Worm (Caenorhabditis elegans) whole organism, young adult: ENCODE data around the gene T27C5.12.
A peak's percentile ranks its signal among the peaks of the same experiment; 100 is the strongest.
"Not testable (repeated sequence)": the region's sequence is repeated elsewhere in the genome, so short reads cannot be mapped to it uniquely, and the experiment has no call there.

ENCODE experiments used
- B0019.2 ChIP-seq: fragments of 200-800 bp; sonication (Bioruptor generic); conservative IDR thresholded peaks from 2 replicates; pipeline ENCODE4 v1.3.6; 2022; ENCODE audit warnings: missing genetic modification reagents, missing genetic modification characterization, missing compliant biosample characterization
- B0035.1 ChIP-seq: sonication (generic microtip); optimal IDR thresholded peaks from 2 replicates; lab custom pipeline; 2016; ENCODE audit warnings: missing genetic modification characterization, mild to moderate bottlenecking, missing compliant biosample characterization, missing genotype, missing genetic modification reagents
- B0261.1 ChIP-seq: sonication (generic microtip); optimal IDR thresholded peaks from 2 replicates; lab custom pipeline; 2016; ENCODE audit warnings: mild to moderate bottlenecking, missing genetic modification characterization, moderate library complexity, missing compliant biosample characterization
- D2030.7 ChIP-seq: fragments of 200-800 bp; sonication (Bioruptor generic); IDR thresholded peaks from 2 replicates; pipeline ENCODE4 v1.3.6; 2022; ENCODE audit warnings: missing genetic modification reagents, missing genetic modification characterization, missing compliant biosample characterization
- F33H1.4 ChIP-seq: fragments of 200-800 bp; sonication (Bioruptor generic); IDR thresholded peaks from 2 replicates; pipeline ENCODE4 v1.3.6; 2022; ENCODE audit warnings: missing genetic modification reagents, missing genetic modification characterization, missing compliant biosample characterization
- T26A5.8 ChIP-seq: sonication (generic microtip); optimal IDR thresholded peaks from 2 replicates; lab custom pipeline; 2016; ENCODE audit warnings: missing genetic modification characterization, missing compliant biosample characterization
- Y53G8AR.9 ChIP-seq: fragments of 200-800 bp; sonication (Bioruptor generic); conservative IDR thresholded peaks from 2 replicates; pipeline ENCODE4 v1.3.6; 2022; ENCODE audit warnings: missing genetic modification reagents, missing genetic modification characterization, missing compliant biosample characterization
- Y56A3A.18 ChIP-seq: fragments of 200-800 bp; sonication (Bioruptor generic); IDR thresholded peaks from 2 replicates; pipeline ENCODE4 v1.3.6; 2022; ENCODE audit warnings: missing genetic modification reagents, missing genetic modification characterization, missing compliant biosample characterization
- athp-1 ChIP-seq: sonication (generic microtip); optimal IDR thresholded peaks from 2 replicates; lab custom pipeline; 2017; ENCODE audit warnings: mild to moderate bottlenecking, missing genetic modification characterization, missing compliant biosample characterization
- attf-3 ChIP-seq: fragments of 200-800 bp; sonication (Bioruptor generic); conservative IDR thresholded peaks from 2 replicates; pipeline ENCODE4 v1.3.6; 2022; ENCODE audit warnings: missing genetic modification reagents, missing genetic modification characterization, missing compliant biosample characterization
- bed-1 ChIP-seq: fragments of 200-800 bp; sonication (Bioruptor generic); IDR thresholded peaks from 2 replicates; pipeline ENCODE4 v1.3.6; 2022; ENCODE audit warnings: missing genetic modification reagents, missing genetic modification characterization, missing compliant biosample characterization
- cebp-1 ChIP-seq, 2 experiments: fragments of 200-800 bp in 1 of 2; sonication (Bioruptor generic) in 1 of 2; sonication (generic microtip) in 1 of 2; IDR thresholded peaks in 1 of 2; optimal IDR thresholded peaks in 1 of 2; 2 replicates each; pipeline versions ENCODE4 v1.3.6 to Lab custom; 2017 to 2022; ENCODE audit warnings: missing compliant biosample characterization in 2 of 2, missing genetic modification characterization in 2 of 2, mild to moderate bottlenecking in 1 of 2, missing genetic modification reagents in 1 of 2, moderate library complexity in 1 of 2
- ceh-40 ChIP-seq: fragments of 200-800 bp; sonication (Bioruptor generic); IDR thresholded peaks from 2 replicates; pipeline ENCODE4 v1.3.6; 2022; ENCODE audit warnings: missing genetic modification characterization, missing compliant biosample characterization
- ceh-58 ChIP-seq: fragments of 200-800 bp; sonication (Bioruptor generic); IDR thresholded peaks from 2 replicates; pipeline ENCODE4 v1.3.6; 2022; ENCODE audit warnings: missing genetic modification characterization, missing compliant biosample characterization
- die-1 ChIP-seq: sonication (generic microtip); optimal IDR thresholded peaks from 2 replicates; lab custom pipeline; 2016; ENCODE audit warnings: missing genotype, mild to moderate bottlenecking, missing genetic modification characterization, missing compliant biosample characterization
- dox-1 ChIP-seq: fragments of 200-800 bp; sonication (Bioruptor generic); IDR thresholded peaks from 2 replicates; pipeline ENCODE4 v1.3.6; 2022; ENCODE audit warnings: missing genetic modification reagents, missing genetic modification characterization, missing compliant biosample characterization
- dpl-1 ChIP-seq: fragments of 150-350 bp; optimal IDR thresholded peaks from 2 replicates; lab custom pipeline; 2014; ENCODE audit warnings: missing biosample characterization, missing genetic modification reagents, missing genetic modification characterization
- fkh-3 ChIP-seq: sonication (generic microtip); optimal IDR thresholded peaks from 2 replicates; lab custom pipeline; 2016; ENCODE audit warnings: mild to moderate bottlenecking, missing genetic modification characterization, missing compliant biosample characterization
- him-1 ChIP-seq: sonication (generic microtip); optimal IDR thresholded peaks from 2 replicates; lab custom pipeline; 2016; ENCODE audit warnings: missing genotype, missing genetic modification reagents, missing genetic modification characterization, missing compliant biosample characterization
- hlh-26 ChIP-seq: fragments of 200-800 bp; sonication (Bioruptor generic); conservative IDR thresholded peaks from 2 replicates; pipeline ENCODE4 v1.3.6; 2022; ENCODE audit warnings: missing genetic modification reagents, missing genetic modification characterization, missing compliant biosample characterization
- hmg-1.2 ChIP-seq: fragments of 200-800 bp; sonication (Bioruptor generic); IDR thresholded peaks from 2 replicates; pipeline ENCODE4 v1.3.6; 2022; ENCODE audit warnings: missing genetic modification reagents, missing genetic modification characterization, missing compliant biosample characterization
- hsf-1 ChIP-seq: fragments of 200-800 bp; sonication (Bioruptor generic); IDR thresholded peaks from 2 replicates; pipeline ENCODE4 v1.3.6; 2022; ENCODE audit warnings: missing genetic modification reagents, missing genetic modification characterization, missing compliant biosample characterization
- lag-1 ChIP-seq: fragments of 200-800 bp; sonication (Bioruptor generic); IDR thresholded peaks from 2 replicates; pipeline ENCODE4 v1.3.6; 2022; ENCODE audit warnings: missing genetic modification reagents, missing genetic modification characterization, missing compliant biosample characterization
- lin-35 ChIP-seq, 3 experiments: fragments of 150-350 bp in 2 of 3; sonication (generic microtip) in 1 of 3; optimal IDR thresholded peaks; 2 replicates each; lab custom pipeline; 2014 to 2018; ENCODE audit warnings: missing biosample characterization in 3 of 3, missing genetic modification characterization in 3 of 3, missing genetic modification reagents in 3 of 3
- lsl-1 ChIP-seq: fragments of 200-800 bp; sonication (Bioruptor generic); optimal IDR thresholded peaks from 2 replicates; lab custom pipeline; 2018; ENCODE audit warnings: mild to moderate bottlenecking, missing genetic modification characterization, moderate library complexity, missing compliant biosample characterization
- madf-10 ChIP-seq: sonication (generic microtip); optimal IDR thresholded peaks from 2 replicates; lab custom pipeline; 2016; ENCODE audit warnings: mild to moderate bottlenecking, missing genetic modification characterization, missing compliant biosample characterization
- madf-3 ChIP-seq: fragments of 200-800 bp; sonication (Bioruptor generic); IDR thresholded peaks from 2 replicates; pipeline ENCODE4 v1.3.6; 2022; ENCODE audit warnings: missing genetic modification reagents, missing genetic modification characterization, missing compliant biosample characterization
- mxl-1 ChIP-seq: sonication (generic microtip); optimal IDR thresholded peaks from 2 replicates; lab custom pipeline; 2016; ENCODE audit warnings: missing genetic modification characterization, missing compliant biosample characterization
- nfya-2 ChIP-seq: fragments of 200-800 bp; sonication (Bioruptor generic); IDR thresholded peaks from 2 replicates; pipeline ENCODE4 v1.3.6; 2022; ENCODE audit warnings: missing genetic modification reagents, missing genetic modification characterization, missing compliant biosample characterization
- pbrm-1 ChIP-seq: fragments of 200-800 bp; sonication (Bioruptor generic); IDR thresholded peaks from 2 replicates; pipeline ENCODE4 v1.3.6; 2022; ENCODE audit warnings: missing genetic modification reagents, missing genetic modification characterization, missing compliant biosample characterization
- rcor-1 ChIP-seq: fragments of 200-800 bp; sonication (Bioruptor generic); IDR thresholded peaks from 2 replicates; pipeline ENCODE4 v1.3.6; 2022; ENCODE audit warnings: missing genetic modification reagents, missing genetic modification characterization, missing compliant biosample characterization
- rpc-1 ChIP-seq, 2 experiments: fragments of 150-350 bp in 1 of 2; sonication (generic microtip) in 1 of 2; optimal IDR thresholded peaks; 2 replicates each; lab custom pipeline; 2014 to 2018; ENCODE audit warnings: missing biosample characterization in 1 of 2, missing genetic modification characterization in 1 of 2, missing genetic modification reagents in 1 of 2, missing genotype in 1 of 2
- sea-2 ChIP-seq: fragments of 200-800 bp; sonication (Bioruptor generic); IDR thresholded peaks from 2 replicates; pipeline ENCODE4 v1.3.6; 2022; ENCODE audit warnings: missing genetic modification characterization, missing compliant biosample characterization
- snpc-1.1 ChIP-seq: sonication (generic microtip); optimal IDR thresholded peaks from 2 replicates; lab custom pipeline; 2017; ENCODE audit warnings: missing genetic modification characterization, mild to moderate bottlenecking, missing compliant biosample characterization, antibody characterized with exemption, moderate library complexity, missing genotype, missing genetic modification reagents; ENCODE audit not compliant: insufficient read depth
- snpc-3.4 ChIP-seq: sonication (generic microtip); optimal IDR thresholded peaks from 2 replicates; lab custom pipeline; 2017; ENCODE audit warnings: missing genetic modification characterization, mild to moderate bottlenecking, missing compliant biosample characterization, antibody characterized with exemption, moderate library complexity, missing genotype, missing genetic modification reagents
- snpc-4 ChIP-seq, 5 experiments: fragments of 150-350 bp in 1 of 5; sonication (generic microtip) in 4 of 5; optimal IDR thresholded peaks; 2 replicates each; lab custom pipeline; 2014 to 2018; ENCODE audit warnings: missing genetic modification characterization in 5 of 5, missing biosample characterization in 3 of 5, antibody characterized with exemption in 2 of 5, mild to moderate bottlenecking in 2 of 5, missing compliant biosample characterization in 2 of 5, missing genotype in 2 of 5, moderate library complexity in 2 of 5, missing genetic modification reagents in 1 of 5
- tbp1 ChIP-seq: fragments of 200-800 bp; sonication (Bioruptor generic); optimal IDR thresholded peaks from 2 replicates; lab custom pipeline; 2018; ENCODE audit warnings: mild to moderate bottlenecking, missing genetic modification characterization, missing compliant biosample characterization
- xnd-1 ChIP-seq: sonication (generic microtip); optimal IDR thresholded peaks from 2 replicates; lab custom pipeline; 2016; ENCODE audit warnings: missing genotype, missing genetic modification reagents, missing genetic modification characterization, missing compliant biosample characterization
- ztf-18 ChIP-seq: sonication (generic microtip); optimal IDR thresholded peaks from 2 replicates; lab custom pipeline; 2016; ENCODE audit warnings: missing genotype, mild to moderate bottlenecking, missing genetic modification characterization, missing compliant biosample characterization
- ztf-28 ChIP-seq: fragments of 200-800 bp; sonication (Bioruptor generic); IDR thresholded peaks from 2 replicates; pipeline ENCODE4 v1.3.6; 2022; ENCODE audit warnings: missing genetic modification reagents, missing genetic modification characterization, missing compliant biosample characterization

T27C5.12 gene

DNA sequence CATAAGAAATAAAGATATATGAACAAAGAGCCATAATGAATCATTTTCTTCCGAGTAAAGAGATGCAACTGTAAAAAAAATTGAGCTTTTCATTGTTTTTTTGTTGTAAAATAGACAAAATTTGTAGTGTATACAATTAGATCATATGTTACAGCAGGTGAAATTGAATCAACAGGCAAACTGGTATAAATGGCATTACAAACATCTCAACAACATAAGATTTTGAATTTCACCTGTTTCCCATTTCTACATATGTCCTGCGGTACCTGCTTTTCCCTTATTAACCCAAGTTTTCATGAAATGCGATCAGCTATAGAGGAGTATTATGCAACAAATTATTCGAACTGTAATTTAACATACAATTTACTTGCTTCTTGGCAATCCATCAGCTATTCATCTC is 19.7 kb upstream of the T27C5.12 start, which contains the start of gene srh-120:
Gene srh-120 (plus strand): TSS at position 301 of the 400 bp plus-strand sequence.
- TF ChIP-seq die-1 (tag; lab: Kevin White, UChicago) (no peak), xnd-1 (tag; lab: Kevin White, UChicago) (no peak), ceh-40 (GFP tag; lab: Robert Waterston, UW) (no peak), lin-35 (GFP tag; optimal IDR thresholded peaks at IDR 0.05; lab: Kevin White, UChicago) (no peak), ztf-28 (GFP tag; lab: Robert Waterston, UW) (no peak), lag-1 (GFP tag; lab: Robert Waterston, UW) (no peak), F33H1.4 (GFP tag; lab: Robert Waterston, UW) (no peak), snpc-3.4 (tag; lab: Kevin White, UChicago) (no peak)
- TF ChIP-seq, all 124 proteins: peak for 0

DNA sequence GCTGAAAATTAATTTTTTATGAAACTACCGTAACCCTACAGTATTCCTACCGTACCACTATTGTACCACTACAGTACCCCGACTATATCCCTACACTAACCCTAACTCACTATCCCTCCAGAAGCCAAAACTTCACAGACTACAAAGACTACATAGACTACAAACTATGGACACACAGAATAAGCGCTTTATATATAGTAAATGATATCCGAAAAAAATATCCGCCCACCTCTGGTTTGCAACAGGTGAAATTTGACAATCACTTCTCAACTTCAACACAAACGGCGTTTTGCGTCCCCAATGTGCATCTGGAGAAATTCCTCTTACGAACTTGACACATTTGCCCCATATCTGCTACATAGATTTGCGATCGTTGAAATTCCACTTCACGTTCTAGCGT is 5.1 kb upstream of the T27C5.12 start, which contains the start of gene srh-132:
Gene srh-132 (plus strand): TSS at position 301 of the 400 bp plus-strand sequence.
- not testable (repeated sequence) for TF ChIP-seq Y53G8AR.9; cebp-1 (GFP tag; IDR thresholded peaks at IDR 0.05; lab: Robert Waterston, UW); cebp-1 (tag; optimal IDR thresholded peaks at IDR 0.05; lab: Kevin White, UChicago); B0035.1 (tag; lab: Kevin White, UChicago)

DNA sequence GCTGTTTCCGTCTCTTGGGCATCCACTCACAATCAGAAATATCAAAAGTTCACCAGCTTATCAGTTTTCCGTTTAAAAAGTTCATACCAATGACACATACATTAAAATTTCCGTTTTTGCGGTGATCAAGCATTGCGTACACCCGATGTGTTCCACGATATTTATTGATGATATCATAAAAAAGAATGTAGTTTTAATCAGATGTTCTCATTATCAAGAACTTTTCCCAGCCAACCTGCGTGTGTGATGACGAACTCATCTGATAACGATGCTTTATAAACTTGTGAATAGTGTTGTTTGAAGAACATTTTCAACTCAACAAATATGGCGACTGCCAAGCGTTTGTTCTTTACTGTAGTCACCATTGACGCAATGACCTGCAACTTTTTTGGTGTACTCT is 1.8 kb downstream of the T27C5.12 start, which contains the start of gene clc-21:
Gene clc-21 (plus strand): TSS at position 301 of the 400 bp plus-strand sequence.
- TF ChIP-seq athp-1 (no peak), ztf-18 (no peak), T26A5.8 (tag; lab: Kevin White, UChicago) (no peak), fkh-3 (tag; lab: Kevin White, UChicago) (no peak), snpc-4 (GFP tag; optimal IDR thresholded peaks at IDR 0.05; lab: Kevin White, UChicago) (no peak), snpc-4 (tag; optimal IDR thresholded peaks at IDR 0.05; lab: Kevin White, UChicago) (no peak), madf-10 (tag; lab: Kevin White, UChicago) (no peak), hmg-1.2 (GFP tag; lab: Robert Waterston, UW) (no peak), hlh-26 (no peak), attf-3 (GFP tag; lab: Robert Waterston, UW) (no peak), dpl-1 (GFP tag; lab: Kevin White, UChicago) (no peak), bed-1 (no peak), mxl-1 (no peak), lsl-1 (GFP tag; lab: Kevin White, UChicago) (no peak), sea-2 (GFP tag; lab: Robert Waterston, UW) (no peak), lin-35 (GFP tag; optimal IDR thresholded peaks at IDR 0.05; lab: Kevin White, UChicago) (no peak)
- TF ChIP-seq, all 124 proteins: peak for 0

DNA sequence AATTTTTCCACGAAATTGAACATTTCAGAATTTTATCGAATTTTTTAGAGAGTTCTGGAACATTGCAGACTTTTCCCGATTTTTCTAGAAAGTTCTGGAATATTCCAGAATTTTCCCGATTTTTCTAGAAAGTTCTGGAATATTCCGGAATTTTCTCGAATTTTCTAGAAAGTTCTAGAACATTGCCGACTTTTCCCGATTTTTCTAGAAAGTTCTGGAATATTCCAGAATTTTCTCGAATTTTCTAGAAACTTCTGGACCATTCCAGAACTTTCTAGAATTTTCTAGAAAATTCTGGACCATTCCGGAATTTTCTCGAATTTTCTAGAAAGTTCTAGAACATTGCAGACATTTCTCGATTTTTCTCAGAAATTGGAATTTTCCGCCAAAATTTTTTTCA is 5.7 kb downstream of the T27C5.12 start:
- TF ChIP-seq hsf-1 (GFP tag; lab: Robert Waterston, UW) (peak; percentile 94), dox-1 (GFP tag; lab: Robert Waterston, UW) (peak; percentile 47), B0019.2 (GFP tag; lab: Robert Waterston, UW) (0 out of 2 replicates have a peak, but pooled peaks have one; percentile 13)

DNA sequence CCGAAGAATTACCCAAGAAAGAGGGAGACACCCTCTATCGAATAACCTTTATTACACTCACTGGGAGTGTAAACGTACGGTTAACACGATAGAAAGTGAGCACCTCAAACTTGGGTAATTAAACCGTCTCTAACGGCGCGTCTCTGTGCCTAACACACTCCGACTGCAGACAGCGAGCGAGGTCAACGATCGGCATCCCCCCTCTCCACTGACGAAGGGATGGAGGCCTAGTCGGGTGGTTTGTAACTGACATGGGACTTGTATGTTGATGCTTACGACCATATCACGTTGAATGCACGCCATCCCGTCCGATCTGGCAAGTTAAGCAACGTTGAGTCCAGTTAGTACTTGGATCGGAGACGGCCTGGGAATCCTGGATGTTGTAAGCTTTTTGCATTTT is 13.6 kb downstream of the T27C5.12 start:
- TF ChIP-seq hmg-1.2 (GFP tag; lab: Robert Waterston, UW) = peak; percentile 79
- peak; percentile 82 for TF ChIP-seq snpc-3.4 (tag; lab: Kevin White, UChicago)
- TF ChIP-seq pbrm-1 (GFP tag; lab: Robert Waterston, UW) = peak; percentile 94
- TF ChIP-seq madf-3 (GFP tag; lab: Robert Waterston, UW) = 0 out of 2 replicates have a peak, but pooled peaks have one; percentile 27
- TF ChIP-seq Y56A3A.18 (GFP tag; lab: Robert Waterston, UW) = peak; percentile 58; the same call in 1 of the 2 replicates
- peak; percentile 84 for TF ChIP-seq tbp1
- TF ChIP-seq ceh-58 = 0 out of 2 replicates have a peak, but pooled peaks have one; percentile 30
- 0 out of 2 replicates have a peak, but pooled peaks have one; percentile 33 for TF ChIP-seq nfya-2 (GFP tag; lab: Robert Waterston, UW)
- peak; percentile 66; the same call in 1 of the 2 replicates for TF ChIP-seq D2030.7 (GFP tag; lab: Robert Waterston, UW)
- peak; percentile 92 for TF ChIP-seq snpc-1.1
- TF ChIP-seq rcor-1 (GFP tag; lab: Robert Waterston, UW) = peak; percentile 22; the same call in 1 of the 2 replicates
- peak; percentile 33 for TF ChIP-seq him-1 (tag; lab: Kevin White, UChicago)
- peak; percentile 60 for TF ChIP-seq B0261.1 (tag; lab: Kevin White, UChicago)
- peak; percentile 47 for TF ChIP-seq rpc-1 (optimal IDR thresholded peaks at IDR 0.05; lab: Kevin White, UChicago)
- peak; percentile 81 for TF ChIP-seq rpc-1 (tag; optimal IDR thresholded peaks at IDR 0.05; lab: Kevin White, UChicago)
